Worm (Caenorhabditis elegans) whole organism, L3 larva: ENCODE data around the gene abhd-3.1.

Experiments used
- aly-2 ChIP-seq: fragments of 150-350 bp; optimal IDR thresholded peaks from 2 replicates; lab custom pipeline; 2014; ENCODE audit warnings: missing biosample characterization, missing genetic modification characterization
- ama-1 ChIP-seq: fragments of 150-350 bp; optimal IDR thresholded peaks from 2 replicates; lab custom pipeline; 2018
- ceh-28 ChIP-seq: fragments of 150-350 bp; optimal IDR thresholded peaks from 2 replicates; lab custom pipeline; 2014; ENCODE audit warnings: missing biosample characterization, missing genetic modification reagents, missing genetic modification characterization
- daf-12 ChIP-seq: fragments of 150-350 bp; optimal IDR thresholded peaks from 2 replicates; lab custom pipeline; 2014; ENCODE audit warnings: missing biosample characterization, missing genetic modification reagents, missing genetic modification characterization
- egl-27 ChIP-seq: sonication (generic microtip); optimal IDR thresholded peaks from 4 replicates; lab custom pipeline; 2017; ENCODE audit warnings: missing biosample characterization, missing genetic modification reagents, missing genetic modification characterization
- egl-5 ChIP-seq: fragments of 150-350 bp; optimal IDR thresholded peaks from 2 replicates; lab custom pipeline; 2017; ENCODE audit warnings: missing biosample characterization, missing genetic modification reagents, missing genetic modification characterization, inconsistent platforms
- elt-1 ChIP-seq: fragments of 150-350 bp; optimal IDR thresholded peaks from 2 replicates; lab custom pipeline; 2014; ENCODE audit warnings: missing biosample characterization, missing genetic modification characterization
- elt-3 ChIP-seq, 3 experiments: fragments of 150-350 bp in 1 of 3; sonication (generic microtip) in 2 of 3; optimal IDR thresholded peaks; 2 replicates in 2 of 3; 4 replicates in 1 of 3; lab custom pipeline; 2014 to 2017; ENCODE audit warnings: missing biosample characterization in 3 of 3, missing genetic modification characterization in 3 of 3
- eor-1 ChIP-seq, 2 experiments: fragments of 150-350 bp; optimal IDR thresholded peaks; 2 replicates each; lab custom pipeline; 2014 to 2018; ENCODE audit warnings: missing biosample characterization in 2 of 2, missing genetic modification characterization in 2 of 2
- fkh-10 ChIP-seq: sonication (generic microtip); optimal IDR thresholded peaks from 2 replicates; lab custom pipeline; 2017; ENCODE audit warnings: missing biosample characterization, missing genetic modification reagents, missing genetic modification characterization
- fos-1 ChIP-seq: fragments of 150-350 bp; optimal IDR thresholded peaks from 2 replicates; lab custom pipeline; 2014; ENCODE audit warnings: missing biosample characterization, missing genetic modification characterization
- hmg-11 ChIP-seq: sonication (generic microtip); optimal IDR thresholded peaks from 2 replicates; lab custom pipeline; 2016; ENCODE audit warnings: missing genetic modification characterization, missing compliant biosample characterization
- lin-15B ChIP-seq: fragments of 150-350 bp; optimal IDR thresholded peaks from 2 replicates; lab custom pipeline; 2014; ENCODE audit warnings: missing biosample characterization, missing genetic modification characterization
- lin-39 ChIP-seq: fragments of 150-350 bp; optimal IDR thresholded peaks from 2 replicates; lab custom pipeline; 2018; ENCODE audit warnings: missing biosample characterization, missing genetic modification reagents, missing genetic modification characterization
- lsy-12 ChIP-seq: sonication (generic microtip); optimal IDR thresholded peaks from 2 replicates; lab custom pipeline; 2016; ENCODE audit warnings: mild to moderate bottlenecking, missing genetic modification characterization, missing compliant biosample characterization
- mml-1 ChIP-seq: fragments of 150-350 bp; sonication (generic microtip); optimal IDR thresholded peaks from 3 replicates; lab custom pipeline; 2014; ENCODE audit warnings: missing biosample characterization, missing genetic modification characterization
- nfya-1 ChIP-seq: sonication (generic microtip); optimal IDR thresholded peaks from 2 replicates; lab custom pipeline; 2017; ENCODE audit warnings: missing genetic modification characterization, mild to moderate bottlenecking, missing compliant biosample characterization, antibody characterized with exemption, moderate library complexity; ENCODE audit not compliant: insufficient read depth
- nhr-11 ChIP-seq: fragments of 150-350 bp; optimal IDR thresholded peaks from 2 replicates; lab custom pipeline; 2014; ENCODE audit warnings: missing biosample characterization, missing genetic modification characterization
- nhr-23 ChIP-seq: fragments of 150-350 bp; optimal IDR thresholded peaks from 2 replicates; lab custom pipeline; 2014; ENCODE audit warnings: missing biosample characterization, missing genetic modification reagents, missing genetic modification characterization
- nhr-237 ChIP-seq: fragments of 150-350 bp; optimal IDR thresholded peaks from 2 replicates; lab custom pipeline; 2014; ENCODE audit warnings: missing biosample characterization, missing genetic modification characterization
- nhr-25 ChIP-seq: sonication (generic microtip); optimal IDR thresholded peaks from 2 replicates; lab custom pipeline; 2017; ENCODE audit warnings: missing biosample characterization, missing genetic modification characterization
- nhr-28 ChIP-seq: fragments of 150-350 bp; optimal IDR thresholded peaks from 2 replicates; lab custom pipeline; 2014; ENCODE audit warnings: missing biosample characterization, missing genetic modification characterization
- nhr-43 ChIP-seq: sonication (generic microtip); optimal IDR thresholded peaks from 2 replicates; lab custom pipeline; 2016; ENCODE audit warnings: mild to moderate bottlenecking, missing genetic modification characterization, missing compliant biosample characterization; ENCODE audit not compliant: poor library complexity, severe bottlenecking
- nhr-67 ChIP-seq: fragments of 150-350 bp; optimal IDR thresholded peaks from 2 replicates; lab custom pipeline; 2014; ENCODE audit warnings: missing biosample characterization, missing genetic modification characterization
- nhr-76 ChIP-seq: fragments of 150-350 bp; sonication (generic microtip); optimal IDR thresholded peaks from 5 replicates; lab custom pipeline; 2014; ENCODE audit warnings: missing biosample characterization, missing genetic modification characterization
- nhr-77 ChIP-seq: fragments of 150-350 bp; optimal IDR thresholded peaks from 2 replicates; lab custom pipeline; 2014; ENCODE audit warnings: missing biosample characterization, missing genetic modification characterization
- pha-4 ChIP-seq: fragments of 150-350 bp; optimal IDR thresholded peaks from 2 replicates; lab custom pipeline; 2014; ENCODE audit warnings: missing biosample characterization, missing genetic modification reagents, missing genetic modification characterization
- sea-2 ChIP-seq: fragments of 150-350 bp; sonication (generic microtip); optimal IDR thresholded peaks from 4 replicates; lab custom pipeline; 2014; ENCODE audit warnings: missing biosample characterization, missing genetic modification reagents, missing genetic modification characterization
- snpc-4 ChIP-seq: fragments of 150-350 bp; optimal IDR thresholded peaks from 2 replicates; lab custom pipeline; 2014; ENCODE audit warnings: missing biosample characterization, missing genetic modification characterization
- tbx-2 ChIP-seq: sonication (generic microtip); optimal IDR thresholded peaks from 2 replicates; lab custom pipeline; 2016; ENCODE audit warnings: mild to moderate bottlenecking, missing genetic modification characterization, missing compliant biosample characterization
- ztf-4 ChIP-seq: fragments of 150-350 bp; optimal IDR thresholded peaks from 2 replicates; lab custom pipeline; 2014; ENCODE audit warnings: missing biosample characterization, missing genetic modification characterization

Gene abhd-3.1

DNA sequence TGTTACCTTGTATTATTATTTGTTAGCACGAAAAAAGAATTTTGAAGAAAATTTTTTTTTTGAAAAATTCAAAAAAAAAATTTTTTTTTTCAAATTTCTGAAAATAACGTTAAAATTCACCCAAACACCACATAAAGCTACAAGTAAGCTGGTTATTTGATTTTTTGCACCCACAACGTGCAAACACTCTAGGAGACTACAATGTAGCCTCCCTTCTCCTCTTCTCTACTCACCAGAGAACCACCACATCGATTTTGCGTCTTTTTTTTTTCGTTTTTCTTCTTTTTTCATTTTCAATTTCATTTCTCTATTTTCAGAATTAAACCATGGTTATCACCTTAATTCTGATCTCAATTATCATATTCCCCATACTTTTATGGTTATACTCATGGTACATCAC, at the start of gene abhd-3.1:
Gene abhd-3.1, plus strand, starts transcription at position 318 of the 400 bp plus-strand sequence.
- TF ChIP-seq nhr-67 (tag; lab: Kevin White, UChicago): no peak
- TF ChIP-seq egl-27 (tag; lab: Kevin White, UChicago): no peak
- TF ChIP-seq lin-15B (tag; lab: Kevin White, UChicago): no peak
- TF ChIP-seq pha-4 (tag; lab: Kevin White, UChicago): peak; percentile 4
- TF ChIP-seq lsy-12 (tag; lab: Kevin White, UChicago): no peak
- TF ChIP-seq snpc-4 (tag; lab: Kevin White, UChicago): no peak
- no peak for TF ChIP-seq nhr-11 (tag; lab: Kevin White, UChicago)
- peak; percentile 23 for TF ChIP-seq hmg-11 (tag; lab: Kevin White, UChicago)
- no peak for TF ChIP-seq aly-2
- TF ChIP-seq daf-12: no peak
- no peak for TF ChIP-seq nhr-76
- no peak for TF ChIP-seq nhr-25 (tag; lab: Kevin White, UChicago)
- TF ChIP-seq eor-1 (tag; optimal IDR thresholded peaks at IDR 0.05; lab: Kevin White, UChicago): no peak

DNA sequence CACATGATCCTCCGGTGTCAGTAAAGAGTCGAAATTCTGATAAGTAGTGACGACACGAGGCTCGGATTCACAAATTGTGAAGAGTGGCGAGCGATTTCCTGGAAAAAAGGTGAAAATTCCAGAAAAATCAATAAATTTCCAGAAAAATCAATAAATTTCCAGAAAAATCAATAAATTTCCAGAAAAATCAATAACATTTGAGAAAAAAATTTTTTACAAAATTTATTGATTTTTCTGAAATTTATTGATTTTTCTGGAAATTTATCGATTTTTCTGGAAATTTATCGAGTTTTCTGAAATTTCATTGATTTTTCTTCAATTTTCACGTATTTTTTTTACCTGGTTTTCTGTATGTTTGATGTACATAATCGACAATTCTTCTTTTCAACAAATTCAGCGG, 49.3 kb upstream of the abhd-3.1 start:
- TF ChIP-seq eor-1 (tag; optimal IDR thresholded peaks at IDR 0.05; lab: Kevin White, UChicago) (no peak), ceh-28 (tag; lab: Kevin White, UChicago) (peak; percentile 82)

DNA sequence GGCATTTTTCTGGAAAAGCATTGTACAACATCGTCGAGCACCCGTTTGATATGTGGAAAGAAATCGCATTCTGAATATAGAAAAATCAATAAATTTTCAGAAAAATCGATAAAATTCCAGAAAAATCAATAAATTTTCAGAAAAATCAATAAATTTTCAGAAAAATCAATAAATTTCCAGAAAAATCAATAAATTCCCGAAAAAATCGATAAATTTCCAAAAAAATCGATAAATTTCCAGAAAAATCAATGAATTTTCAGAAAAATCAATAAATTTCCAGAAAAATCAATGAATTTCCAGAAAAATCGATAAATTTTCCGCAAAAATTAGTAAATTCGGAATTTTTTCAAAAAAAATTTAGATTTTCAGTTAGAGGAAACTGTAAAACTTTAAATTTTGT, 47.9 kb upstream of the abhd-3.1 start, which contains the start of gene fars-2:
Gene fars-2, minus strand, starts transcription at position 70 of the 400 bp plus-strand sequence.
- TF ChIP-seq lin-39 (tag; lab: Kevin White, UChicago): no peak
- TF ChIP-seq ceh-28 (tag; lab: Kevin White, UChicago): peak; percentile 91

DNA sequence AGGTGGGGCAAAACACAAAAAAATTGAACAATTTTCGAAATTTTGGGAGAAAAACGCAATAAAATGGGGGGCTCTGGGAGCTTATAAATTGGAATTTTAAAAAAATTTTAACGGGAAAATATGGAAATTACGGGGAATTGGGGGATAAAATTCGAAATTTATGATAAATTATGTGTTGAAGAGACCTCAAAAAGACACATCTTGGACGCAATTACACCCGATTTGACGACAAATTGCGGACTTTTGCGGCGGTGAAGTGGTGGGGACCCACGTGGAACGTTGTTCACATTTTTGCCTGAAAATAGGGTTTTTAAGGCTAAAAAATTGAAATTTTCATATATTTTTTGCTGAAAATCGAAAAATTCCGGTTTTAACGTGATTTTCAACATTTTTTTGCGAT, 46.4 kb upstream of the abhd-3.1 start:
- TF ChIP-seq nhr-28 (tag; lab: Kevin White, UChicago): no peak
- no peak for TF ChIP-seq nhr-76
- TF ChIP-seq ztf-4 (tag; lab: Kevin White, UChicago): no peak
- no peak for TF ChIP-seq snpc-4 (tag; lab: Kevin White, UChicago)
- TF ChIP-seq fkh-10 (GFP tag; lab: Kevin White, UChicago): no peak
- no peak for TF ChIP-seq aly-2
- peak; percentile 20 for TF ChIP-seq pha-4 (tag; lab: Kevin White, UChicago)
- peak; percentile 22 for TF ChIP-seq nfya-1 (tag; lab: Kevin White, UChicago)
- TF ChIP-seq hmg-11 (tag; lab: Kevin White, UChicago): peak; percentile 43

DNA sequence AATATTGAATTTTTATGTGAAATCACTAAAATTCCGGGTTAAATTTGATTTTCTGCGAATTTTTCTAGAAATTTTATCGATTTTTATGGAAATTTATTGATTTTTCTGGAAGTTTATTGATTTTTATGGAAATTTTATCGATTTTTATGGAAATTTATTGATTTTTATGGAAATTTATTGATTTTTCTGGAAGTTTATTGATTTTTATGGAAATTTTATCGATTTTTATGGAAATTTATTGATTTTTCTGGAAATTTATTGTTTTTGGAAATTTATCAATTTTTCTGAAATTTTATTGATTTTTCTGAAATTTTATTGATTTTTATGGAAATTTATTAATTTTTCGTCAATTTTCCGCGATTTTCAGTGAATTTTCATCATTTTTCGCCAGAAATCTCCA, 45.9 kb upstream of the abhd-3.1 start:
- peak; percentile 70 for TF ChIP-seq ceh-28 (tag; lab: Kevin White, UChicago)

DNA sequence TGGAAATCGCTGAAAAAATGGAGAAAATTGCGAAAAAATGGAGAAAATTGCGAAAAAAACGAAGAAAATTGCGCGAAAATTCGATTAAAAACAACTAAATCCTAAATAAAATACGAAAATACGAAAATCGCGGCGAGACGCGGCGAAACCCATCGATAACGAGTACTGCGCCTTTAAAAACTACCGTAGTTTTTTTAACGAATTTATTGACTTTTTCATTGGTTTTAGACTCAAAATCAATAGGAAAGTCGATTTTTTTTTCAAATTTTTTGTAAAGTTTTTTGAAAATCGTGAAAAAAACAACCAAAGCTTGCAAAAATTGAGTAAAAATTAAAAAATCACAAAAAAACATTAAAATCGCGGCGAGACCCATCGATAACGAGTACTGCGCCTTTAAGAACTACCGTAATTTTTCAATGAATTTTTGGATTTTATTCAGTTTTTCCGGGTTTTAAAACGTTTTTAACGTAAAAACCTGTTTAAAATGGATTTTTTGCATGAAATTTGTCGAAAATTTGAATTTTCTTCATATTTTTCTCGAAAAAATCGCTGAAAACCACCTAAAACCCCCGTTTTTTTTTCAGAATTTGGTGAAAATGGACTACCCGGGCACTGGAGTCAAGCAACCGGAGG, 39.2 kb upstream of the abhd-3.1 start, which contains the start of the genes chk-2 and Y60A3A.19:
Gene chk-2, minus strand, starts transcription at position 51 of the 633 bp plus-strand sequence.
Gene Y60A3A.19, plus strand, starts transcription at position 583 of the 633 bp plus-strand sequence.
- TF ChIP-seq nhr-67 (tag; lab: Kevin White, UChicago) (no peak), lin-15B (tag; lab: Kevin White, UChicago) (no peak), nhr-28 (tag; lab: Kevin White, UChicago) (no peak), nhr-77 (tag; lab: Kevin White, UChicago) (no peak), tbx-2 (tag; lab: Kevin White, UChicago) (no peak), mml-1 (tag; lab: Kevin White, UChicago) (no peak), nhr-237 (no peak), lin-39 (tag; lab: Kevin White, UChicago) (no peak), egl-5 (tag; lab: Kevin White, UChicago) (no peak), elt-3 (tag; optimal IDR thresholded peaks at IDR 0.05; lab: Kevin White, UChicago) (no peak), pha-4 (tag; lab: Kevin White, UChicago) (no peak), nhr-25 (tag; lab: Kevin White, UChicago) (no peak), nhr-23 (tag; lab: Kevin White, UChicago) (no peak), nhr-43 (no peak), sea-2 (no peak), fos-1 (no peak), ama-1 (lab: Kevin White, UChicago) (no peak), elt-1 (tag; lab: Kevin White, UChicago) (no peak)
